Worm (Caenorhabditis elegans): ENCODE measurements around the gene F35E8.9.

DNA sequence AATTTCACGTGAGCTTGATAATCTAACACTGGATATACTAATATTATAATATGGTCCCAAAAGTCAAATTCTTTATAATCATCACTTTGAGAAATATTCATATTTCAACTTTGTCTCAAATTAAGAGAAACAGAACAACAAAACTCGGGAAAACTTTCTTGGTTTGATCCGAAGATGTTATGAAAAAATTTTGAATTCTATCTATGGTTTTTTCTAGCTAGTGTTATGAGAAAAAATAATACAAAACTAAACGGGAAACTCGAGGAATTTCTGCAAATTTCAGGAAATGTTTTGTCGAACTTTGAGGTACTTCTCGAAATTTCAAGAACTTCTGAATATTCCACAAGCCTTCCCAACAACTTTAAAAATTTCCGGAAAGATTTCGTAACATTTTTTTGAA is 33.5 kb upstream of the F35E8.9 start, which contains the start of gene srw-59:
- TF ChIP-seq nhr-12 (tag; optimal IDR thresholded peaks at IDR 0.05) (no peak), lin-13 (tag; optimal IDR thresholded peaks at IDR 0.05) (no peak), snpc-4 (tag; optimal IDR thresholded peaks at IDR 0.05) (no peak), hlh-1 (tag; optimal IDR thresholded peaks at IDR 0.05) (no peak), unc-62 (GFP tag; optimal IDR thresholded peaks at IDR 0.05) (no peak), ztf-11 (tag; optimal IDR thresholded peaks at IDR 0.05) (no peak), nhr-237 (tag; optimal IDR thresholded peaks at IDR 0.05) (no peak), pha-4 (tag; optimal IDR thresholded peaks at IDR 0.05) (no peak), elt-3 (tag; optimal IDR thresholded peaks at IDR 0.05) (no peak), mep-1 (tag; optimal IDR thresholded peaks at IDR 0.05) (no peak), sem-2 (GFP tag; optimal IDR thresholded peaks at IDR 0.05) (no peak), lsy-2 (tag; optimal IDR thresholded peaks at IDR 0.05) (no peak), ceh-43 (GFP tag; optimal IDR thresholded peaks at IDR 0.05) (no peak), sptf-1 (tag; optimal IDR thresholded peaks at IDR 0.05) (no peak)

Data from whole organism, mixed stage, embryonic.